Worm (Caenorhabditis elegans) whole organism, L1 larva: ENCODE data around the gene pik-1.

Experiments used
- Y116A8C.19 ChIP-seq: sonication (generic microtip); optimal IDR thresholded peaks from 2 replicates; lab custom pipeline; 2016; ENCODE audit warnings: missing compliant biosample characterization, missing genetic modification characterization, borderline replicate concordance
- ama-1 ChIP-seq: fragments of 150-350 bp; optimal IDR thresholded peaks from 2 replicates; lab custom pipeline; 2014
- ceh-8 ChIP-seq: fragments of 200-800 bp; sonication (Bioruptor generic); optimal IDR thresholded peaks from 2 replicates; lab custom pipeline; 2018; ENCODE audit warnings: mild to moderate bottlenecking, missing genetic modification characterization, moderate library complexity, missing compliant biosample characterization
- efl-1 ChIP-seq, 4 experiments: fragments of 150-350 bp; optimal IDR thresholded peaks in 3 of 4; peaks in 1 of 4; 1 replicate in 1 of 4; 2 replicates in 3 of 4; lab custom pipeline; 2014; ENCODE audit warnings: missing biosample characterization in 2 of 4, missing genetic modification characterization in 2 of 4, missing genetic modification reagents in 2 of 4
- egl-27 ChIP-seq, 2 experiments: fragments of 150-350 bp in 1 of 2; sonication (generic microtip); optimal IDR thresholded peaks; 3 replicates each; lab custom pipeline; 2017 to 2018; ENCODE audit warnings: missing biosample characterization in 2 of 2, missing genetic modification characterization in 2 of 2, missing genetic modification reagents in 2 of 2
- elt-2 ChIP-seq: sonication (generic microtip); optimal IDR thresholded peaks from 2 replicates; lab custom pipeline; 2016; ENCODE audit warnings: missing genetic modification characterization, mild to moderate bottlenecking, inconsistent platforms, missing compliant biosample characterization, missing genetic modification reagents
- jun-1 ChIP-seq: fragments of 150-350 bp; optimal IDR thresholded peaks from 2 replicates; lab custom pipeline; 2014; ENCODE audit warnings: missing biosample characterization, missing genetic modification reagents, missing genetic modification characterization
- nhr-237 ChIP-seq: fragments of 150-350 bp; optimal IDR thresholded peaks from 2 replicates; lab custom pipeline; 2014; ENCODE audit warnings: missing biosample characterization, missing genetic modification characterization
- pqm-1 ChIP-seq: sonication (generic microtip); optimal IDR thresholded peaks from 3 replicates; lab custom pipeline; 2017; ENCODE audit warnings: missing biosample characterization, missing genetic modification characterization

DNA sequence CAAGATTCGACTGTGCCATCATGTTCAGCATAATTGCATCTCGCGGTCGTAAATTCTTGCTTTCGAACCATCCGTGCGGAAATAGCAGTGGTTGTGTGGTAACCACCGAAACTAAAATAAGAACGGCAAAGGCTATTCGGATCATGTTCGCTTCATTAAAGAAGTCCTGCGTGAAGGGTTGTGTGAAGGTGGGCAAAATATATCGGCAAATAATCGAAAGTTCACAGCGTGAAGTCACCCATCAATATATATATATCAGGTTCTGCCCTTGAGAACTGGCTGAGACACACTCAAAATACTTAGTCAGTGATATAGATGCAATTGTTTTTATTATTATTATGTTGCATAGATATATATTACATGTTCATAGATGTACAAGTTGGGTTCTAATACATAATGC is 7.8 kb upstream of the pik-1 start, which contains the start of gene Y62E10A.19:
- no peak for TF ChIP-seq jun-1
- TF ChIP-seq ama-1 = no peak
- TF ChIP-seq Y116A8C.19 (tag; lab: Kevin White, UChicago) = no peak
- no peak for TF ChIP-seq nhr-237 (tag; lab: Kevin White, UChicago)
- no peak for TF ChIP-seq pqm-1 (tag; lab: Kevin White, UChicago)
- TF ChIP-seq elt-2 (tag; lab: Kevin White, UChicago) = no peak
- no peak for TF ChIP-seq egl-27 (tag; optimal IDR thresholded peaks at IDR 0.05; lab: Kevin White, UChicago)
- no peak for TF ChIP-seq ceh-8 (GFP tag; lab: Kevin White, UChicago)
- no peak for TF ChIP-seq efl-1 (optimal IDR thresholded peaks at IDR 0.05; lab: Kevin White, UChicago)
- no peak for TF ChIP-seq efl-1 (GFP tag; optimal IDR thresholded peaks at IDR 0.05 in 1 of 2; lab: Kevin White, UChicago)
